Worm (Caenorhabditis elegans) whole organism, L1 larva: Measurements from ENCODE around the gene let-711.
A peak's percentile ranks its signal among the peaks of the same experiment; 100 is the strongest.

Experiments
- C04F5.9 ChIP-seq: sonication (generic microtip); optimal IDR thresholded peaks from 2 replicates; lab custom pipeline; 2016; ENCODE audit warnings: missing genetic modification characterization, missing compliant biosample characterization
- C34B4.2 ChIP-seq: sonication (generic microtip); optimal IDR thresholded peaks from 2 replicates; lab custom pipeline; 2017; ENCODE audit warnings: mild to moderate bottlenecking, missing genetic modification characterization, missing compliant biosample characterization
- aha-1 ChIP-seq: fragments of 150-350 bp; optimal IDR thresholded peaks from 2 replicates; lab custom pipeline; 2014; ENCODE audit warnings: missing biosample characterization, missing genetic modification characterization
- alr-1 ChIP-seq: fragments of 200-800 bp; sonication (Bioruptor generic); optimal IDR thresholded peaks from 2 replicates; lab custom pipeline; 2018; ENCODE audit warnings: borderline replicate concordance, mild to moderate bottlenecking, missing genetic modification characterization, missing compliant biosample characterization
- aly-2 ChIP-seq: fragments of 150-350 bp; optimal IDR thresholded peaks from 2 replicates; lab custom pipeline; 2014; ENCODE audit warnings: missing biosample characterization, missing genetic modification characterization
- ama-1 ChIP-seq: fragments of 150-350 bp; optimal IDR thresholded peaks from 2 replicates; lab custom pipeline; 2014
- ceh-88 ChIP-seq: fragments of 200-800 bp; sonication (Bioruptor generic); IDR thresholded peaks from 2 replicates; pipeline ENCODE4 v1.3.6; 2022; ENCODE audit warnings: missing genetic modification characterization, missing compliant biosample characterization
- ceh-90 ChIP-seq: sonication (generic microtip); optimal IDR thresholded peaks from 2 replicates; lab custom pipeline; 2016; ENCODE audit warnings: missing genetic modification characterization, missing compliant biosample characterization
- ces-1 ChIP-seq: fragments of 150-350 bp; optimal IDR thresholded peaks from 2 replicates; lab custom pipeline; 2014; ENCODE audit warnings: missing biosample characterization, missing genetic modification reagents, missing genetic modification characterization
- dpl-1 ChIP-seq, 3 experiments: fragments of 150-350 bp in 2 of 3; sonication (generic microtip) in 1 of 3; optimal IDR thresholded peaks; 2 replicates each; lab custom pipeline; 2014 to 2017; ENCODE audit warnings: missing biosample characterization in 3 of 3, missing genetic modification characterization in 3 of 3, missing genetic modification reagents in 3 of 3
- dsc-1 ChIP-seq: sonication (generic microtip); optimal IDR thresholded peaks from 2 replicates; lab custom pipeline; 2016; ENCODE audit warnings: mild to moderate bottlenecking, missing genetic modification characterization, missing compliant biosample characterization
- efl-1 ChIP-seq, 4 experiments: fragments of 150-350 bp; optimal IDR thresholded peaks in 3 of 4; peaks in 1 of 4; 1 replicate in 1 of 4; 2 replicates in 3 of 4; lab custom pipeline; 2014; ENCODE audit warnings: missing biosample characterization in 2 of 4, missing genetic modification characterization in 2 of 4, missing genetic modification reagents in 2 of 4
- efl-3 ChIP-seq: fragments of 200-800 bp; sonication (Bioruptor generic); optimal IDR thresholded peaks from 2 replicates; lab custom pipeline; 2018; ENCODE audit warnings: mild to moderate bottlenecking, missing genetic modification characterization, missing compliant biosample characterization
- elt-2 ChIP-seq: sonication (generic microtip); optimal IDR thresholded peaks from 2 replicates; lab custom pipeline; 2016; ENCODE audit warnings: missing genetic modification characterization, mild to moderate bottlenecking, inconsistent platforms, missing compliant biosample characterization, missing genetic modification reagents
- ets-5 ChIP-seq: fragments of 200-800 bp; sonication (Bioruptor generic); IDR thresholded peaks from 2 replicates; pipeline ENCODE4 v1.3.6; 2022; ENCODE audit warnings: missing genetic modification characterization, missing compliant biosample characterization
- fos-1 ChIP-seq: fragments of 150-350 bp; optimal IDR thresholded peaks from 2 replicates; lab custom pipeline; 2014; ENCODE audit warnings: missing biosample characterization, missing genetic modification characterization
- hlh-17 ChIP-seq: fragments of 200-800 bp; sonication (Bioruptor generic); optimal IDR thresholded peaks from 2 replicates; lab custom pipeline; 2018; ENCODE audit warnings: missing genetic modification characterization, mild to moderate bottlenecking, missing compliant biosample characterization, moderate library complexity, borderline replicate concordance
- lin-14 ChIP-seq: fragments of 200-800 bp; sonication (Bioruptor generic); optimal IDR thresholded peaks from 2 replicates; lab custom pipeline; 2018; ENCODE audit warnings: mild to moderate bottlenecking, missing genetic modification characterization, moderate library complexity, missing compliant biosample characterization
- lin-35 ChIP-seq, 2 experiments: fragments of 150-350 bp; optimal IDR thresholded peaks; 2 replicates each; lab custom pipeline; 2014; ENCODE audit warnings: missing biosample characterization in 2 of 2, missing genetic modification characterization in 2 of 2, missing genetic modification reagents in 2 of 2
- lin-39 ChIP-seq: fragments of 150-350 bp; optimal IDR thresholded peaks from 2 replicates; lab custom pipeline; 2014; ENCODE audit warnings: missing biosample characterization, missing genetic modification reagents, missing genetic modification characterization
- lir-3 ChIP-seq: sonication (generic microtip); optimal IDR thresholded peaks from 2 replicates; lab custom pipeline; 2016; ENCODE audit warnings: mild to moderate bottlenecking, missing genetic modification characterization, moderate library complexity, missing compliant biosample characterization; ENCODE audit not compliant: poor library complexity
- lsy-2 ChIP-seq, 2 experiments: fragments of 150-350 bp; optimal IDR thresholded peaks; 2 replicates each; lab custom pipeline; 2014; ENCODE audit warnings: missing biosample characterization in 2 of 2, missing genetic modification characterization in 2 of 2
- mab-9 ChIP-seq: fragments of 200-800 bp; sonication (Bioruptor generic); IDR thresholded peaks from 2 replicates; pipeline ENCODE4 v1.3.6; 2022; ENCODE audit warnings: missing genetic modification reagents, missing genetic modification characterization, missing compliant biosample characterization
- mdl-1 ChIP-seq, 2 experiments: fragments of 150-350 bp; optimal IDR thresholded peaks; 2 replicates each; lab custom pipeline; 2014 to 2017; ENCODE audit warnings: missing biosample characterization in 2 of 2, missing genetic modification characterization in 2 of 2, inconsistent platforms in 1 of 2
- mef-2 ChIP-seq: fragments of 150-350 bp; optimal IDR thresholded peaks from 2 replicates; lab custom pipeline; 2014; ENCODE audit warnings: missing biosample characterization, missing genetic modification characterization
- nhr-11 ChIP-seq: fragments of 150-350 bp; optimal IDR thresholded peaks from 2 replicates; lab custom pipeline; 2014; ENCODE audit warnings: missing biosample characterization, missing genetic modification characterization
- nhr-12 ChIP-seq: sonication (generic microtip); optimal IDR thresholded peaks from 2 replicates; lab custom pipeline; 2017; ENCODE audit warnings: missing biosample characterization, missing genetic modification characterization
- nhr-19 ChIP-seq: fragments of 200-800 bp; sonication (Bioruptor generic); conservative IDR thresholded peaks from 2 replicates; pipeline ENCODE4 v1.3.6; 2022; ENCODE audit warnings: missing genetic modification characterization, missing compliant biosample characterization
- nhr-71 ChIP-seq: sonication (generic microtip); optimal IDR thresholded peaks from 2 replicates; lab custom pipeline; 2016; ENCODE audit warnings: mild to moderate bottlenecking, missing genetic modification characterization, moderate library complexity, missing compliant biosample characterization
- nhr-76 ChIP-seq: sonication (generic microtip); optimal IDR thresholded peaks from 2 replicates; lab custom pipeline; 2017; ENCODE audit warnings: missing biosample characterization, missing genetic modification characterization
- nhr-77 ChIP-seq: fragments of 150-350 bp; optimal IDR thresholded peaks from 2 replicates; lab custom pipeline; 2014; ENCODE audit warnings: missing biosample characterization, missing genetic modification characterization
- nhr-84 ChIP-seq: sonication (generic microtip); optimal IDR thresholded peaks from 2 replicates; lab custom pipeline; 2017; ENCODE audit warnings: missing biosample characterization, missing genetic modification characterization
- nhr-85 ChIP-seq: sonication (generic microtip); peaks from one replicate; lab custom pipeline; 2016; ENCODE audit warnings: missing genetic modification characterization, inconsistent platforms, missing compliant biosample characterization
- pag-3 ChIP-seq: sonication (generic microtip); optimal IDR thresholded peaks from 2 replicates; lab custom pipeline; 2017; ENCODE audit warnings: missing genetic modification characterization, mild to moderate bottlenecking, missing compliant biosample characterization, antibody characterized with exemption, borderline replicate concordance; ENCODE audit not compliant: insufficient read depth
- pax-3 ChIP-seq: fragments of 200-800 bp; sonication (Bioruptor generic); optimal IDR thresholded peaks from 2 replicates; lab custom pipeline; 2018; ENCODE audit warnings: mild to moderate bottlenecking, missing genetic modification characterization, moderate library complexity, missing compliant biosample characterization
- rnt-1 ChIP-seq: sonication (generic microtip); optimal IDR thresholded peaks from 2 replicates; lab custom pipeline; 2016; ENCODE audit warnings: mild to moderate bottlenecking, missing genetic modification characterization, moderate library complexity, missing compliant biosample characterization
- snpc-4 ChIP-seq: fragments of 150-350 bp; optimal IDR thresholded peaks from 2 replicates; lab custom pipeline; 2014; ENCODE audit warnings: missing biosample characterization, missing genetic modification characterization
- sox-4 ChIP-seq: sonication (generic microtip); optimal IDR thresholded peaks from 2 replicates; lab custom pipeline; 2016; ENCODE audit warnings: missing genetic modification characterization, missing compliant biosample characterization
- sptf-1 ChIP-seq: fragments of 150-350 bp; optimal IDR thresholded peaks from 2 replicates; lab custom pipeline; 2014; ENCODE audit warnings: missing biosample characterization, missing genetic modification characterization
- sup-37 ChIP-seq: fragments of 200-800 bp; sonication (Bioruptor generic); optimal IDR thresholded peaks from 2 replicates; lab custom pipeline; 2018; ENCODE audit warnings: mild to moderate bottlenecking, missing genetic modification characterization, missing compliant biosample characterization
- swsn-7 ChIP-seq: sonication (generic microtip); optimal IDR thresholded peaks from 2 replicates; lab custom pipeline; 2016; ENCODE audit warnings: missing genetic modification characterization, missing compliant biosample characterization
- tbx-2 ChIP-seq: sonication (generic microtip); optimal IDR thresholded peaks from 2 replicates; lab custom pipeline; 2016; ENCODE audit warnings: missing genetic modification characterization, missing compliant biosample characterization
- unc-30 ChIP-seq: sonication (generic microtip); optimal IDR thresholded peaks from 2 replicates; lab custom pipeline; 2017; ENCODE audit warnings: missing biosample characterization, missing genetic modification characterization
- unc-62 ChIP-seq: fragments of 150-350 bp; optimal IDR thresholded peaks from 2 replicates; lab custom pipeline; 2014; ENCODE audit warnings: missing biosample characterization, missing genetic modification reagents, missing genetic modification characterization
- unc-86 ChIP-seq: sonication (generic microtip); optimal IDR thresholded peaks from 2 replicates; lab custom pipeline; 2016; ENCODE audit warnings: missing genetic modification characterization, missing compliant biosample characterization
- unc-98 ChIP-seq: fragments of 200-800 bp; sonication (Bioruptor generic); IDR thresholded peaks from 2 replicates; pipeline ENCODE4 v1.3.6; 2022; ENCODE audit warnings: missing genetic modification characterization, missing compliant biosample characterization
- xbp-1 ChIP-seq: sonication (generic microtip); optimal IDR thresholded peaks from 2 replicates; lab custom pipeline; 2016; ENCODE audit warnings: missing genetic modification characterization, missing compliant biosample characterization
- zag-1 ChIP-seq: fragments of 150-350 bp; optimal IDR thresholded peaks from 2 replicates; lab custom pipeline; 2014; ENCODE audit warnings: missing biosample characterization, missing genetic modification characterization
- ztf-11 ChIP-seq, 2 experiments: sonication (generic microtip); optimal IDR thresholded peaks; 2 replicates each; lab custom pipeline; 2016 to 2017; ENCODE audit warnings: missing genetic modification characterization in 2 of 2, missing biosample characterization in 1 of 2, missing compliant biosample characterization in 1 of 2

Gene let-711

DNA sequence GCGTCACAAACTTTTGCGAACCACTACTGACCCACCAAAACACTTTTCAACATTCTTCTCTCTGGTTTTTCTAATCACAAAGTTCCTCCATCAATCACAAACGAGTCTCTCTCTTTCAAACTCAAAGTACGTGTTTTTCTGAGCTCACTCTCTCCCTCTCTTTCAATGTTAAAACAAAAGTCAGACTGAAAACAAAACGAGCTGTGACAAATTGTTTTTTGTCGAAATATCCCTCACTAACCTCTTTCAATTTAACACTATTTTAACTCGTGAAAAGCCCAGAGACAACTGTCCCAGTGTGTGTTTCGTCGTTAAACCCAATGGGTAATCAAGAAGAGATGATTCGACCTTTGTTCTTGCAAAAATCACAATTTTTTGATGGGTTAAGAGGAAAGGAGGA lies 41.5 kb downstream of the let-711 start (continued):
- TF ChIP-seq zag-1 (tag; lab: Kevin White, UChicago) = no peak
- peak; percentile 84 for TF ChIP-seq nhr-19 (GFP tag; lab: Robert Waterston, UW)
- no peak for TF ChIP-seq ztf-11 (tag; optimal IDR thresholded peaks at IDR 0.05; lab: Kevin White, UChicago)
- TF ChIP-seq dpl-1 (GFP tag; optimal IDR thresholded peaks at IDR 0.05; lab: Kevin White, UChicago) = no peak
- TF ChIP-seq hlh-17 = no peak
- TF ChIP-seq lir-3 (tag; lab: Kevin White, UChicago) = no peak
- TF ChIP-seq aha-1 (tag; lab: Kevin White, UChicago) = no peak
- no peak for TF ChIP-seq nhr-12 (tag; lab: Kevin White, UChicago)
- no peak for TF ChIP-seq C34B4.2 (tag; lab: Kevin White, UChicago)
- peak; percentile 43 for TF ChIP-seq swsn-7 (tag; lab: Kevin White, UChicago)
- no peak for TF ChIP-seq unc-86
- no peak for TF ChIP-seq alr-1 (tag; lab: Kevin White, UChicago)
- TF ChIP-seq aly-2 (tag; lab: Kevin White, UChicago) = no peak
- no peak for TF ChIP-seq mab-9 (GFP tag; lab: Robert Waterston, UW)
- TF ChIP-seq nhr-85 (tag; lab: Kevin White, UChicago) = no peak
- peak; percentile 86 for TF ChIP-seq lin-39 (tag; lab: Kevin White, UChicago)
- no peak for TF ChIP-seq unc-30 (tag; lab: Kevin White, UChicago)
- TF ChIP-seq sptf-1 (tag; lab: Kevin White, UChicago) = no peak
- TF ChIP-seq lsy-2 (tag; optimal IDR thresholded peaks at IDR 0.05; lab: Kevin White, UChicago) = peak; percentile 63 to 89
- peak; percentile 57 for TF ChIP-seq tbx-2 (tag; lab: Kevin White, UChicago)
- no peak for TF ChIP-seq pax-3 (tag; lab: Kevin White, UChicago)
- TF ChIP-seq sox-4 (tag; lab: Kevin White, UChicago) = no peak
- no peak for TF ChIP-seq nhr-84 (tag; lab: Kevin White, UChicago)
- no peak for TF ChIP-seq unc-98 (GFP tag; lab: Robert Waterston, UW)
- TF ChIP-seq efl-1 (optimal IDR thresholded peaks at IDR 0.05; lab: Kevin White, UChicago) = peak; percentile 11 to 35
- no peak for TF ChIP-seq efl-1 (GFP tag; optimal IDR thresholded peaks at IDR 0.05 in 1 of 2; lab: Kevin White, UChicago)
- no peak for TF ChIP-seq ceh-88 (GFP tag; lab: Robert Waterston, UW)
- TF ChIP-seq C04F5.9 (tag; lab: Kevin White, UChicago) = peak; percentile 75
- TF ChIP-seq nhr-76 (tag; lab: Kevin White, UChicago) = no peak
- TF ChIP-seq ceh-90 (tag; lab: Kevin White, UChicago) = no peak
- TF ChIP-seq unc-62 (GFP tag; lab: Kevin White, UChicago) = no peak
- TF ChIP-seq, all 84 proteins: peak for 25

ce11 chrIII:6989201-6989600 lies 42.7 kb downstream of the let-711 start:
- no peak for TF ChIP-seq dsc-1 (tag; lab: Kevin White, UChicago)
- peak; percentile 44 for TF ChIP-seq elt-2 (tag; lab: Kevin White, UChicago)
- peak in 1 of 2 experiments; percentile 20 for TF ChIP-seq lin-35 (GFP tag; optimal IDR thresholded peaks at IDR 0.05; lab: Kevin White, UChicago)
- TF ChIP-seq, all 84 proteins: peak for 2

- no peak for TF ChIP-seq fos-1
- TF ChIP-seq lin-14 (GFP tag; lab: Kevin White, UChicago) = peak; percentile 45
- no peak for TF ChIP-seq ceh-88 (GFP tag; lab: Robert Waterston, UW)
- no peak for TF ChIP-seq xbp-1 (tag; lab: Kevin White, UChicago)
- no peak for TF ChIP-seq pag-3 (tag; lab: Kevin White, UChicago)
- no peak for TF ChIP-seq mdl-1 (tag; optimal IDR thresholded peaks at IDR 0.05; lab: Kevin White, UChicago)
- no peak for TF ChIP-seq ces-1 (GFP tag; lab: Kevin White, UChicago)
- no peak for TF ChIP-seq sptf-1 (tag; lab: Kevin White, UChicago)
- TF ChIP-seq snpc-4 (tag; lab: Kevin White, UChicago) = no peak
- no peak for TF ChIP-seq ceh-90 (tag; lab: Kevin White, UChicago)
- no peak for TF ChIP-seq ama-1 (lab: Kevin White, UChicago)
- no peak for TF ChIP-seq sup-37 (GFP tag; lab: Kevin White, UChicago)
- no peak for TF ChIP-seq unc-30 (tag; lab: Kevin White, UChicago)
- TF ChIP-seq unc-86 = no peak
- TF ChIP-seq unc-62 (GFP tag; lab: Kevin White, UChicago) = no peak
- no peak for TF ChIP-seq nhr-77
- no peak for TF ChIP-seq ets-5 (GFP tag; lab: Robert Waterston, UW)
- no peak for TF ChIP-seq nhr-11 (tag; lab: Kevin White, UChicago)
- TF ChIP-seq nhr-85 (tag; lab: Kevin White, UChicago) = peak; percentile 65
- TF ChIP-seq mef-2 = no peak
- no peak for TF ChIP-seq nhr-71
- TF ChIP-seq dsc-1 (tag; lab: Kevin White, UChicago) = no peak
- peak; percentile 37 for TF ChIP-seq rnt-1 (tag; lab: Kevin White, UChicago)
- no peak for TF ChIP-seq efl-3 (GFP tag; lab: Kevin White, UChicago)
- TF ChIP-seq mab-9 (GFP tag; lab: Robert Waterston, UW) = no peak
Measured at ce11 chrIII:6989900-6990299, 43.4 kb downstream of the let-711 start, which contains the start of gene prk-1. Gene prk-1 (plus strand): TSS chrIII:6990168.
